Fruit fly (Drosophila melanogaster): ENCODE data around the gene CG12204.

CG12204 gene

DNA sequence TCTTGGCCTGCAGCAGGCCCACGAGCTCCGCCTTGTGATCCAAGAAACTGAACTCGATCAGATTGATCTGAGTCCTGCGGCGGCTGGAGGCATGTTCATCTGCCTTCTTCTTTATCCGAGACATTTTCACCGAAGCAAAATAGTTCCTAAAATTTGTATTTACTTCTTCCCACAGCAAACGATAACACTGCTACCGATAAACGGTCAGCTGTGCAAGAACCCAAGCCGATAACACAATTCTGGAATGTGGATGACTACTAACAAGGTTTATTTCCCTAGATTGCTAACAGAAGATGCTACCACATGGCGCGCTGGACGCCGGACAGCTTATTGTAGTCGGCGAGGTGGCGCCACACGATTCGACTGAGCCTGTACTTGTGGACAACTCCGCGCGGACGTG lies 15.1 kb downstream of the CG12204 start, which contains the start of gene CG32533:
Gene CG32533 (minus strand): TSS at position 278 of the 400 bp plus-strand sequence.
- TF ChIP-seq crp (GFP tag; optimal IDR thresholded peaks at IDR 0.05) (peak in 1 of 2 experiments; percentile 62), CG30020 (tag; optimal IDR thresholded peaks at IDR 0.05) (no peak), Blimp-1 (GFP tag; optimal IDR thresholded peaks at IDR 0.05) (no peak), NFAT (GFP tag; IDR thresholded peaks at IDR 0.05) (no peak), tna (GFP tag; IDR thresholded peaks at IDR 0.05; ENCODE audit: partially characterized antibody) (peak; percentile 32; the same call in 1 of the 2 replicates), Dref (GFP tag; IDR thresholded peaks at IDR 0.05) (peak; percentile 54), CG2678 (tag; optimal IDR thresholded peaks at IDR 0.05) (no peak), Pdp1 (GFP tag; optimal IDR thresholded peaks at IDR 0.05) (peak in 1 of 2 experiments; percentile 43), CG13287 (GFP tag; IDR thresholded peaks at IDR 0.05; ENCODE audit: partially characterized antibody) (peak; percentile 9; the same call in 1 of the 2 replicates), CG42726 (GFP tag; IDR thresholded peaks at IDR 0.05; ENCODE audit: partially characterized antibody) (no peak), CG34224 (GFP tag; IDR thresholded peaks at IDR 0.05; ENCODE audit: partially characterized antibody) (0 out of 3 replicates have a peak, but pooled peaks have one; percentile 6), bbx (GFP tag; IDR thresholded peaks at IDR 0.05; ENCODE audit: partially characterized antibody) (0 out of 2 replicates have a peak, but pooled peaks have one; percentile 13), HLH54F (GFP tag; optimal IDR thresholded peaks at IDR 0.05) (no peak), CG13424 (tag; optimal IDR thresholded peaks at IDR 0.05) (no peak), CG7786 (GFP tag; optimal IDR thresholded peaks at IDR 0.05) (no peak), MBD-R2 (GFP tag; IDR thresholded peaks at IDR 0.05) (peak; percentile 38; the same call in 1 of the 2 replicates), MESR4 (GFP tag; optimal IDR thresholded peaks at IDR 0.05) (peak; percentile 21), Scr (GFP tag; IDR thresholded peaks at IDR 0.05; ENCODE audit: partially characterized antibody) (0 out of 2 replicates have a peak, but pooled peaks have one; percentile 8), CG8281 (tag; optimal IDR thresholded peaks at IDR 0.05) (no peak)

DNA sequence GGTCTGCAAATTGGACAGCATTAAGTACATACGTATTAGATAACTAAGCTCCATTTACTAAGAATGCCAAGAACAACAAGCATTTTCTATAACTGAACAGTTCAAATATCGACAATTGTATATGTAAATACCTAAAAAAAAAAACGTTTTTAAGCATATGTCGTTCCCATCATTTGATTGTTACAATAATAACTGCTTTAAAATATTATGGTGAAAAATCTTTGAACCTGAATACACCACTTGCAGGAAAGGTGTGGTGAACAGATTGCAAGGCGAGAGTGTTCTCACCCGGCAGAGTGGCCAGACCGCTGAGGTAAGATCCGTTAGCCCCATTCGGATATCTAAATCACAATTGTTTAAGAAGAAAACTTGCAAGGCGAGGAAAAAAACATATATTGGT lies 19.4 kb downstream of the CG12204 start, which contains the start of gene narya:
Gene narya (plus strand): TSS at position 301 of the 400 bp plus-strand sequence.
- TF ChIP-seq Ravus (GFP tag; IDR thresholded peaks at IDR 0.05) (no peak), twi (tag; optimal IDR thresholded peaks at IDR 0.05) (no peak), zfh2 (GFP tag; optimal IDR thresholded peaks at IDR 0.05) (no peak), Rx (GFP tag; IDR thresholded peaks at IDR 0.05) (no peak), CG12236 (GFP tag; optimal IDR thresholded peaks at IDR 0.05) (no peak), abd-A (tag; optimal IDR thresholded peaks at IDR 0.05) (no peak), grn (GFP tag; optimal IDR thresholded peaks at IDR 0.05) (no peak), gem (tag; optimal IDR thresholded peaks at IDR 0.05) (no peak), CG9727 (GFP tag; optimal IDR thresholded peaks at IDR 0.05) (no peak), CG6654 (GFP tag; optimal IDR thresholded peaks at IDR 0.05) (no peak), hbn (GFP tag; IDR thresholded peaks at IDR 0.05; ENCODE audit: partially characterized antibody) (no peak), Oaz (GFP tag; IDR thresholded peaks at IDR 0.05) (no peak), CG31388 (GFP tag; optimal IDR thresholded peaks at IDR 0.05) (no peak), Dref (GFP tag; IDR thresholded peaks at IDR 0.05) (no peak), Deaf1 (tag; optimal IDR thresholded peaks at IDR 0.05) (no peak)

DNA sequence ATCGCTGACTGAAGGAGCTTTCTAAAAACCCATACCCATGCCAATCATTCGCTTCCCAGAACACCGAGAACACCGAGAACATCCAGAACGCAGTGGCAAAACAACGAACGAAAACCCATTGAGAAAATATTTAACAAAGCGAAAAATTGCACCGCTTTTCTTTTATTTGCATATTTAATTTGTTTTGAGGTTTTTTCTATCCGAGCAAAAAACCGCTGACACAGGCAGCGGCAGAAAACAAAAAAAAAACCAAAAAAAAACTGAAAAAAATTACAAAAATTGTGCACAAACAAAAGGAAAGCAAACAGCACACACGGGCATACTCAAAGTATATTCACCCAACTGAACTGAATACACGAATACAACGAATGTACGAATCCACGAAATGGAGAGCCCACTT lies 32.6 kb downstream of the CG12204 start:
- TF ChIP-seq CG15696 (tag; optimal IDR thresholded peaks at IDR 0.05) (no peak), CG17361 (GFP tag; IDR thresholded peaks at IDR 0.05) (no peak), gcm2 (GFP tag; optimal IDR thresholded peaks at IDR 0.05) (no peak), CG2712 (tag; optimal IDR thresholded peaks at IDR 0.05) (no peak), trh (GFP tag; optimal IDR thresholded peaks at IDR 0.05) (no peak), CG2199 (GFP tag; IDR thresholded peaks at IDR 0.05) (no peak), fd64A (GFP tag; optimal IDR thresholded peaks at IDR 0.05) (no peak), HLH3B (GFP tag; IDR thresholded peaks at IDR 0.05) (no peak), her (GFP tag; optimal IDR thresholded peaks at IDR 0.05) (no peak), cato (GFP tag; optimal IDR thresholded peaks at IDR 0.05; ENCODE audit: borderline replicate concordance) (no peak), CG6689 (GFP tag; IDR thresholded peaks at IDR 0.05) (no peak), CG18764 (GFP tag; optimal IDR thresholded peaks at IDR 0.05) (no peak), vfl (GFP tag; optimal IDR thresholded peaks at IDR 0.05) (no peak), Meics (GFP tag; optimal IDR thresholded peaks at IDR 0.05) (no peak), cad (GFP tag; optimal IDR thresholded peaks at IDR 0.05) (no peak), CG34422 (GFP tag; IDR thresholded peaks at IDR 0.05) (no peak)

All from whole organism, embryonic.